Fruit fly (Drosophila melanogaster) whole organism, embryonic: ENCODE results near the gene Rab10.

ENCODE experiments used
- Bteb2 ChIP-seq: fragments of 200-800 bp; sonication (Bioruptor generic); optimal IDR thresholded peaks from 2 replicates; lab custom pipeline; 2016; ENCODE audit warnings: missing biosample characterization, missing genetic modification characterization
- CG10979 ChIP-seq: fragments of 200-800 bp; sonication (Bioruptor generic); optimal IDR thresholded peaks from 2 replicates; lab custom pipeline; 2018; ENCODE audit warnings: missing biosample characterization, mild to moderate bottlenecking, missing genetic modification characterization, moderate library complexity
- CG12769 ChIP-seq: fragments of 200-800 bp; sonication (Bioruptor generic); optimal IDR thresholded peaks from 2 replicates; lab custom pipeline; 2019; ENCODE audit warnings: missing biosample characterization, mild to moderate bottlenecking, missing genetic modification characterization, moderate library complexity
- CG16815 ChIP-seq: fragments of 200-800 bp; sonication (Bioruptor generic); optimal IDR thresholded peaks from 3 replicates; lab custom pipeline; 2017; ENCODE audit warnings: missing biosample characterization, mild to moderate bottlenecking, missing genetic modification characterization
- CG17568 ChIP-seq: fragments of 200-800 bp; sonication (Bioruptor generic); optimal IDR thresholded peaks from 2 replicates; lab custom pipeline; 2018; ENCODE audit warnings: missing biosample characterization, mild to moderate bottlenecking, missing genetic modification characterization, moderate library complexity
- CG17802 ChIP-seq: fragments of 200-800 bp; sonication (Bioruptor generic); optimal IDR thresholded peaks from 2 replicates; lab custom pipeline; 2018; ENCODE audit warnings: missing biosample characterization, mild to moderate bottlenecking, missing genetic modification characterization, moderate library complexity
- CG18011 ChIP-seq: fragments of 200-800 bp; sonication (Bioruptor generic); optimal IDR thresholded peaks from 2 replicates; lab custom pipeline; 2017; ENCODE audit warnings: missing biosample characterization, missing genetic modification characterization, mild to moderate bottlenecking, moderate library complexity, missing genotype
- CG18262 ChIP-seq: fragments of 200-800 bp; optimal IDR thresholded peaks from 3 replicates; lab custom pipeline; 2019; ENCODE audit warnings: missing biosample characterization, mild to moderate bottlenecking, missing genetic modification characterization, moderate library complexity
- CG7357 ChIP-seq: fragments of 200-800 bp; sonication (Bioruptor generic); IDR thresholded peaks from 3 replicates; pipeline ENCODE4 v1.3.6; 2022; ENCODE audit warnings: missing biosample characterization, missing genetic modification characterization
- CG7556 ChIP-seq: fragments of 200-800 bp; sonication (Bioruptor generic); optimal IDR thresholded peaks from 2 replicates; lab custom pipeline; 2017; ENCODE audit warnings: missing biosample characterization, mild to moderate bottlenecking, missing genetic modification characterization
- CG9817 ChIP-seq: fragments of 200-800 bp; sonication (Bioruptor generic); optimal IDR thresholded peaks from 2 replicates; lab custom pipeline; 2018; ENCODE audit warnings: missing biosample characterization, mild to moderate bottlenecking, missing genetic modification characterization, moderate library complexity
- CTCF ChIP-seq: fragments of 200-800 bp; sonication (Bioruptor generic); optimal IDR thresholded peaks from 2 replicates; lab custom pipeline; 2017; ENCODE audit warnings: missing biosample characterization, mild to moderate bottlenecking, missing genetic modification characterization, moderate library complexity
- D19A ChIP-seq: fragments of 200-800 bp; optimal IDR thresholded peaks from 3 replicates; lab custom pipeline; 2019; ENCODE audit warnings: missing biosample characterization, mild to moderate bottlenecking, missing genetic modification characterization, moderate library complexity
- Dip2 ChIP-seq: fragments of 200-800 bp; sonication (Bioruptor generic); IDR thresholded peaks from 2 replicates; pipeline ENCODE4 v1.3.6; 2022; ENCODE audit warnings: missing biosample characterization, missing genetic modification characterization
- Doc2 ChIP-seq: fragments of 200-800 bp; sonication (Bioruptor generic); IDR thresholded peaks from 2 replicates; pipeline ENCODE4 v1.3.6; 2022; ENCODE audit warnings: missing biosample characterization, missing genetic modification characterization
- Ets65A ChIP-seq: fragments of 200-800 bp; sonication (Bioruptor generic); peaks from one replicate; lab custom pipeline; 2016; ENCODE audit warnings: missing biosample characterization, missing genetic modification characterization
- Hr51 ChIP-seq, 2 experiments: fragments of 200-800 bp; sonication (Bioruptor generic); optimal IDR thresholded peaks; 2 replicates in 1 of 2; 3 replicates in 1 of 2; lab custom pipeline; 2016 to 2018; ENCODE audit warnings: missing biosample characterization in 2 of 2, missing genetic modification characterization in 2 of 2, mild to moderate bottlenecking in 1 of 2, moderate library complexity in 1 of 2
- Max ChIP-seq: fragments of 200-800 bp; sonication (Bioruptor generic); optimal IDR thresholded peaks from 2 replicates; lab custom pipeline; 2016; ENCODE audit warnings: missing biosample characterization, mild to moderate bottlenecking, missing genetic modification characterization
- Med ChIP-seq: fragments of 200-800 bp; sonication (Bioruptor generic); peaks from one replicate; lab custom pipeline; 2016; ENCODE audit warnings: missing biosample characterization, missing genetic modification characterization, mild to moderate bottlenecking, inconsistent platforms, moderate library complexity
- Mes4 ChIP-seq: fragments of 200-800 bp; sonication (Bioruptor generic); optimal IDR thresholded peaks from 2 replicates; lab custom pipeline; 2016; ENCODE audit warnings: missing biosample characterization, missing genetic modification characterization
- NK7.1 ChIP-seq: fragments of 200-800 bp; sonication (Bioruptor generic); optimal IDR thresholded peaks from 3 replicates; lab custom pipeline; 2016; ENCODE audit warnings: missing biosample characterization, missing genetic modification characterization
- Ptx1 ChIP-seq: fragments of 200-800 bp; sonication (Bioruptor generic); IDR thresholded peaks from 2 replicates; pipeline ENCODE4 v1.3.6; 2022; ENCODE audit warnings: missing biosample characterization, missing genetic modification characterization
- Side ChIP-seq: fragments of 200-800 bp; sonication (Bioruptor generic); optimal IDR thresholded peaks from 2 replicates; lab custom pipeline; 2016; ENCODE audit warnings: missing biosample characterization, missing genetic modification characterization
- Sox100B ChIP-seq: fragments of 200-800 bp; sonication (Bioruptor generic); optimal IDR thresholded peaks from 3 replicates; lab custom pipeline; 2018; ENCODE audit warnings: missing biosample characterization, mild to moderate bottlenecking, missing genetic modification characterization
- ac ChIP-seq: fragments of 200-800 bp; sonication (Bioruptor generic); optimal IDR thresholded peaks from 3 replicates; lab custom pipeline; 2017; ENCODE audit warnings: missing biosample characterization, mild to moderate bottlenecking, missing genetic modification characterization
- ato ChIP-seq: fragments of 200-800 bp; sonication (Bioruptor generic); IDR thresholded peaks from 2 replicates; pipeline ENCODE4 v1.3.6; 2022; ENCODE audit warnings: missing biosample characterization, missing genetic modification characterization; ENCODE audit not compliant: partially characterized antibody
- bcd ChIP-seq: fragments of 200-800 bp; sonication (Bioruptor generic); optimal IDR thresholded peaks from 2 replicates; lab custom pipeline; 2017; ENCODE audit warnings: missing biosample characterization, mild to moderate bottlenecking, missing genetic modification characterization
- bowl ChIP-seq: fragments of 200-800 bp; sonication (Bioruptor generic); IDR thresholded peaks from 2 replicates; pipeline ENCODE4 v1.3.6; 2022; ENCODE audit warnings: missing biosample characterization, missing genetic modification characterization
- br ChIP-seq: fragments of >200 bp; optimal IDR thresholded peaks from 2 replicates; lab custom pipeline; 2017
- btn ChIP-seq: fragments of 200-800 bp; sonication (Bioruptor generic); optimal IDR thresholded peaks from 2 replicates; lab custom pipeline; 2016; ENCODE audit warnings: missing biosample characterization, missing genetic modification characterization
- cg ChIP-seq: fragments of 200-800 bp; sonication (Bioruptor generic); optimal IDR thresholded peaks from 3 replicates; lab custom pipeline; 2019; ENCODE audit warnings: missing biosample characterization, mild to moderate bottlenecking, missing genetic modification characterization, moderate library complexity
- esg ChIP-seq: fragments of 200-800 bp; sonication (Bioruptor generic); conservative IDR thresholded peaks from 2 replicates; pipeline ENCODE4 v1.3.6; 2022; ENCODE audit warnings: missing biosample characterization, missing genetic modification characterization
- ewg ChIP-seq: fragments of 200-800 bp; sonication (Bioruptor generic); optimal IDR thresholded peaks from 3 replicates; lab custom pipeline; 2017; ENCODE audit warnings: mild to moderate bottlenecking, missing biosample characterization, missing genetic modification reagents, missing genetic modification characterization
- gcm2 ChIP-seq: fragments of 200-800 bp; sonication (Bioruptor generic); optimal IDR thresholded peaks from 2 replicates; lab custom pipeline; 2016; ENCODE audit warnings: missing biosample characterization, missing genetic modification characterization
- h ChIP-seq: fragments of >200 bp; optimal IDR thresholded peaks from 2 replicates; lab custom pipeline; 2017
- hth ChIP-seq: fragments of >200 bp; optimal IDR thresholded peaks from 2 replicates; lab custom pipeline; 2017; ENCODE audit warnings: inconsistent platforms
- jing ChIP-seq: fragments of 200-800 bp; sonication (Bioruptor generic); optimal IDR thresholded peaks from 2 replicates; lab custom pipeline; 2018; ENCODE audit warnings: missing biosample characterization, mild to moderate bottlenecking, missing genetic modification characterization
- kni ChIP-seq: fragments of 200-800 bp; sonication (Bioruptor generic); optimal IDR thresholded peaks from 3 replicates; lab custom pipeline; 2017; ENCODE audit warnings: mild to moderate bottlenecking, missing biosample characterization, missing genetic modification reagents, missing genetic modification characterization
- lmd ChIP-seq: fragments of 200-800 bp; sonication (Bioruptor generic); IDR thresholded peaks from 2 replicates; pipeline ENCODE4 v1.3.6; 2022; ENCODE audit warnings: missing biosample characterization, missing genetic modification characterization
- lola ChIP-seq, 3 experiments: fragments of >200 bp in 2 of 3; fragments of 200-800 bp in 1 of 3; sonication (Bioruptor generic) in 1 of 3; optimal IDR thresholded peaks; 2 replicates each; lab custom pipeline; 2017 to 2019; ENCODE audit warnings: missing biosample characterization in 3 of 3, missing genetic modification characterization in 3 of 3, mild to moderate bottlenecking in 1 of 3, moderate library complexity in 1 of 3
- mld ChIP-seq: fragments of 200-800 bp; sonication (Bioruptor generic); IDR thresholded peaks from 3 replicates; pipeline ENCODE4 v1.3.6; 2022; ENCODE audit warnings: missing biosample characterization, missing genetic modification characterization; ENCODE audit not compliant: partially characterized antibody
- onecut ChIP-seq: fragments of 200-800 bp; sonication (Bioruptor generic); IDR thresholded peaks from 2 replicates; pipeline ENCODE4 v1.3.6; 2022; ENCODE audit warnings: missing biosample characterization, missing genetic modification characterization
- org-1 ChIP-seq: fragments of 200-800 bp; sonication (Bioruptor generic); optimal IDR thresholded peaks from 2 replicates; lab custom pipeline; 2017; ENCODE audit warnings: missing biosample characterization, missing genetic modification characterization
- pb ChIP-seq: fragments of 200-800 bp; sonication (Bioruptor generic); optimal IDR thresholded peaks from 3 replicates; lab custom pipeline; 2016; ENCODE audit warnings: missing biosample characterization, missing genetic modification characterization
- ro ChIP-seq: fragments of 200-800 bp; sonication (Bioruptor generic); IDR thresholded peaks from 2 replicates; pipeline ENCODE4 v1.3.6; 2022; ENCODE audit warnings: missing biosample characterization, missing genetic modification characterization
- row ChIP-seq: fragments of 200-800 bp; sonication (Bioruptor generic); IDR thresholded peaks from 3 replicates; pipeline ENCODE4 v1.3.6; 2022; ENCODE audit warnings: missing biosample characterization, missing genetic modification characterization
- slou ChIP-seq: fragments of 200-800 bp; sonication (Bioruptor generic); optimal IDR thresholded peaks from 3 replicates; lab custom pipeline; 2016; ENCODE audit warnings: missing biosample characterization, missing genetic modification characterization
- so ChIP-seq: fragments of 200-800 bp; sonication (Bioruptor generic); IDR thresholded peaks from 3 replicates; pipeline ENCODE4 v1.3.6; 2022; ENCODE audit warnings: missing biosample characterization, missing genetic modification characterization
- sr ChIP-seq: fragments of 200-800 bp; sonication (Bioruptor generic); IDR thresholded peaks from 3 replicates; pipeline ENCODE4 v1.3.6; 2022; ENCODE audit warnings: missing biosample characterization, missing genetic modification characterization
- trh ChIP-seq: fragments of 200-800 bp; sonication (Bioruptor generic); optimal IDR thresholded peaks from 2 replicates; lab custom pipeline; 2016; ENCODE audit warnings: missing biosample characterization, missing genetic modification characterization
- vvl ChIP-seq: fragments of 200-800 bp; sonication (Bioruptor generic); IDR thresholded peaks from 2 replicates; pipeline ENCODE4 v1.3.6; 2022; ENCODE audit warnings: missing biosample characterization, missing genetic modification characterization

The Rab10 gene

DNA sequence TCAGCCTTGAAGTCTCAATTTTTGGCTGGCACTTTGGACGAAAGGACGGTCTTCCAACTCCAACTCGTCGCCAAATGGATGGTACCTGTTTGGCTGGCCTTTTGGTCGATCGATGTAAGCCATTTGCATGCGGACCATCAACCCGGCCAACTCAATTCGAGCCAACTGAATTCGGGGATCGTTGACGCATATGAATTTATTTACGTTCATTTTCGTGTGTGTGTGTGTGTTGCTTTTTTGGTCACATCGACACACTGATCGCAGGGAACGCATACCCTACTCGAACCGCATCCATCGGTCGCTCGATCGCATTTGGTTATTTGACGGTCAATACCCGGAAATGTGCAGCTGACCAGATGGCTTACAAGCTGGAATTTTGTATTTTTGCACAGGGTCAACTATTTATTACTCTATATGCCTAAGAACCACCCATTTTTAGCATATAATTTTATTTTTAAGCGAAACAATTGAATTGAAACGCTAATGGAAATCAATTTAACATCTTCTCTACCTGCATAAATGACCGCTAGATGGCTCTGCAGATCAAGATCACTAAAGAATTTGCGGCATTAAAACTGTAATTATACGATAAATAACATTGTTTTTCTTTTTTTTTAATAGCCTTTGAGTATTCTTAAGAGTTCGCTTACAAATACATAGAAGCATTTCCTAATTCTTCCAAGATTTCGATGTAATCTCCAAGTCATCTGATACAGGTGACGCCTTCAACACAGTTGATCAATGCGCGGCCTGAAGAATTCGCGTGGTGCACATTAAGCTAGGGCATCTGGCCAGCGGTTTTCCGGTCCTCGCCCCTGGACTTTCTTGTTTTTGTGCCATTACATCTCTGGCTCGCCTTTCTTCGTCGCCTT, 12.2 kb upstream of the Rab10 start:
- TF ChIP-seq Bteb2 (GFP tag; lab: Kevin White, UChicago) (no peak), vvl (GFP tag; lab: Robert Waterston, UW) (peak; percentile 62; the same call in 1 of the 2 replicates), lmd (GFP tag; lab: Robert Waterston, UW) (0 out of 2 replicates have a peak, but pooled peaks have one; percentile 9), CG10979 (peak; percentile 85), cg (GFP tag; lab: Kevin White, UChicago) (peak; percentile 13), ewg (GFP tag; lab: Kevin White, UChicago) (no peak), NK7.1 (GFP tag; lab: Kevin White, UChicago) (no peak), Ets65A (GFP tag; lab: Kevin White, UChicago) (peak; percentile 20), lola (GFP tag; optimal IDR thresholded peaks at IDR 0.05; lab: Kevin White, UChicago) (no peak), Dip2 (GFP tag; lab: Robert Waterston, UW) (peak; percentile 70), pb (GFP tag; lab: Kevin White, UChicago) (no peak), onecut (GFP tag; lab: Robert Waterston, UW) (0 out of 2 replicates have a peak, but pooled peaks have one; percentile 11), bowl (GFP tag; lab: Robert Waterston, UW) (no peak), row (GFP tag; lab: Robert Waterston, UW) (peak; percentile 20; the same call in 1 of the 3 replicates), D19A (tag; lab: Kevin White, UChicago) (peak; percentile 38), Doc2 (GFP tag; lab: Robert Waterston, UW) (no peak), Side (GFP tag; lab: Kevin White, UChicago) (no peak), h (lab: Kevin White, UChicago) (no peak), CG12769 (tag; lab: Kevin White, UChicago) (peak; percentile 71), so (no peak), bcd (GFP tag; lab: Kevin White, UChicago) (no peak), hth (lab: Kevin White, UChicago) (no peak), org-1 (GFP tag; lab: Kevin White, UChicago) (no peak), Med (peak; percentile 14), CG18262 (tag; lab: Kevin White, UChicago) (no peak), CTCF (peak; percentile 86), jing (no peak)
- TF ChIP-seq, all 482 proteins: peak for 12

DNA sequence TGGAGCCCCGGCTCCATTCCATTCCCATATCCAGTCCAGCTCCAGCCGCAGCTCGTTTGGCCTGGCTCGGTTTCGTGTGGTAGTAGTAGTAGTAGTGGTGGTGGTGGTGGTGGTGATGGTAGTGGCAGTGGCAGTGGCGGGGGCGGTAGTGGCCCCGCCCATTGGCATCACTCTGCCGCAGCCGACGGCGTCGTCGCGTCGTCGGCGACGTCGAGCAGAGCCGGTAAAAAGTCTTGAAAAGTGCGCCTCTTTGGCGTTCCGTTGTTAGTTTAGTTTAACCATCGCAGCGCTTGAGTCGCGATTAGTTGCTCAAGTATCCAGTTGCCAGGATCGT, 11.6 kb upstream of the Rab10 start, which contains the start of gene obst-A:
Gene obst-A (plus strand): TSS at position 248 of the 334 bp plus-strand sequence.
- no peak for TF ChIP-seq Max (GFP tag; lab: Kevin White, UChicago)
- TF ChIP-seq br (lab: Kevin White, UChicago): no peak
- no peak for TF ChIP-seq trh (GFP tag; lab: Kevin White, UChicago)
- TF ChIP-seq ro (GFP tag; lab: Robert Waterston, UW): no peak
- TF ChIP-seq ac (GFP tag; lab: Kevin White, UChicago): no peak
- TF ChIP-seq esg (GFP tag; lab: Robert Waterston, UW): no peak
- no peak for TF ChIP-seq btn
- TF ChIP-seq Sox100B (GFP tag; lab: Kevin White, UChicago): no peak
- no peak for TF ChIP-seq Mes4
- peak; percentile 7 for TF ChIP-seq Med
- TF ChIP-seq CG17802 (tag; lab: Kevin White, UChicago): no peak
- no peak for TF ChIP-seq CG17568 (GFP tag; lab: Kevin White, UChicago)
- TF ChIP-seq CG12769 (tag; lab: Kevin White, UChicago): peak; percentile 48
- TF ChIP-seq CG7357 (GFP tag; lab: Robert Waterston, UW): no peak
- no peak for TF ChIP-seq CG16815 (GFP tag; lab: Kevin White, UChicago)
- peak; percentile 4 for TF ChIP-seq kni (GFP tag; lab: Kevin White, UChicago)
- TF ChIP-seq CG7556 (GFP tag; lab: Kevin White, UChicago): no peak
- no peak for TF ChIP-seq gcm2
- TF ChIP-seq CG9817 (tag; lab: Kevin White, UChicago): no peak
- TF ChIP-seq CG18011 (GFP tag; lab: Kevin White, UChicago): no peak
- no peak for TF ChIP-seq Hr51 (GFP tag; optimal IDR thresholded peaks at IDR 0.05; lab: Kevin White, UChicago)
- TF ChIP-seq slou (GFP tag; lab: Kevin White, UChicago): no peak
- TF ChIP-seq ato (GFP tag; lab: Robert Waterston, UW): no peak
- no peak for TF ChIP-seq mld (GFP tag; lab: Robert Waterston, UW)
- TF ChIP-seq Ptx1 (GFP tag; lab: Robert Waterston, UW): no peak
- TF ChIP-seq sr (GFP tag; lab: Robert Waterston, UW): peak; percentile 33; the same call in 1 of the 3 replicates
